Worm (Caenorhabditis elegans): Measurements from ENCODE around the gene F20B6.5.
A peak's percentile ranks its signal among the peaks of the same experiment; 100 is the strongest.

F20B6.5 gene

DNA sequence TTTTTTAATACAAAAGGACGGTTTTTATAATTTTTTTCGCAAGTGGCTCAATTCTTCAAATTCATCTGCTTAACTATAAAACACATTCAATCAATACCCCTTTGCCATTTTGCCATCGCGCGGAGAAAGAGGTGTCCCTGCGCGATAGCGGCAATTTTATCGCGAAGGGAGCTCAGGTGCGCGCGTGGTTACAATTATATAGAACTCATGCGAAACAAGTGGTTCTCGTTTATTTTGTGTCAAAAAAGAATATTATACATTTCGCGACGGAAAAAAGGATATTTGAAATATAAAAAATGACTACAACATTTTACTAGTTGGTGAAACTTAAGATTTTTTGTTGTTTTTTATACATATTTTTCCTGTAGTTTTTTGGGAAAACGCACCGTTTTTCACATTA is 9.4 kb upstream of the F20B6.5 start (continued):
- TF ChIP-seq ceh-30 (tag; optimal IDR thresholded peaks at IDR 0.05) (peak; percentile 78), hlh-13 (GFP tag; optimal IDR thresholded peaks at IDR 0.05) (peak; percentile 65), ceh-18 (tag; optimal IDR thresholded peaks at IDR 0.05) (peak; percentile 99), sox-2 (GFP tag; IDR thresholded peaks at IDR 0.05) (peak; percentile 80), syd-9 (tag; optimal IDR thresholded peaks at IDR 0.05) (peak; percentile 83), pat-9 (tag; optimal IDR thresholded peaks at IDR 0.05) (peak; percentile 72), ceh-24 (tag; optimal IDR thresholded peaks at IDR 0.05) (no peak), madf-2 (tag; optimal IDR thresholded peaks at IDR 0.05) (peak; percentile 67), ceh-2 (tag; optimal IDR thresholded peaks at IDR 0.05) (peak; percentile 89), elt-4 (tag; optimal IDR thresholded peaks at IDR 0.05) (no peak), lim-6 (tag; optimal IDR thresholded peaks at IDR 0.05) (peak; percentile 42), eyg-1 (tag; optimal IDR thresholded peaks at IDR 0.05) (peak; percentile 73), unc-42 (tag; optimal IDR thresholded peaks at IDR 0.05) (peak; percentile 95), pros-1 (tag; optimal IDR thresholded peaks at IDR 0.05) (peak; percentile 94), npax-4 (tag; optimal IDR thresholded peaks at IDR 0.05) (peak; percentile 41), tbx-7 (tag; optimal IDR thresholded peaks at IDR 0.05) (peak; percentile 66), hlh-8 (tag; optimal IDR thresholded peaks at IDR 0.05) (peak; percentile 79), dve-1 (tag; optimal IDR thresholded peaks at IDR 0.05) (peak; percentile 95), odd-2 (tag; optimal IDR thresholded peaks at IDR 0.05) (peak; percentile 36), zip-5 (tag; optimal IDR thresholded peaks at IDR 0.05) (no peak), sdc-2 (tag; optimal IDR thresholded peaks at IDR 0.05) (peak; percentile 100), gmeb-2 (tag; optimal IDR thresholded peaks at IDR 0.05) (peak; percentile 63), unc-3 (GFP tag; conservative IDR thresholded peaks at IDR 0.05) (peak; percentile 68), unc-3 (tag; optimal IDR thresholded peaks at IDR 0.05) (peak; percentile 81), K09A11.1 (tag; optimal IDR thresholded peaks at IDR 0.05; ENCODE audit: insufficient read depth) (peak; percentile 85), ceh-19 (GFP tag; optimal IDR thresholded peaks at IDR 0.05) (peak; percentile 71), ets-4 (tag; optimal IDR thresholded peaks at IDR 0.05) (peak; percentile 52), nfya-1 (tag; optimal IDR thresholded peaks at IDR 0.05) (peak; percentile 98), K02D7.2 (tag; optimal IDR thresholded peaks at IDR 0.05) (no peak), T23F11.4 (GFP tag; optimal IDR thresholded peaks at IDR 0.05) (peak; percentile 67), pha-4 (tag; optimal IDR thresholded peaks at IDR 0.05) (no peak), hlh-15 (tag; optimal IDR thresholded peaks at IDR 0.05) (peak; percentile 16), sox-4 (tag; optimal IDR thresholded peaks at IDR 0.05) (peak; percentile 73), ceh-48 (tag; optimal IDR thresholded peaks at IDR 0.05) (peak; percentile 94), hlh-30 (tag; optimal IDR thresholded peaks at IDR 0.05; ENCODE audit: insufficient read depth) (peak; percentile 85), ceh-34 (tag; optimal IDR thresholded peaks at IDR 0.05) (peak; percentile 97), rnt-1 (tag; optimal IDR thresholded peaks at IDR 0.05) (peak; percentile 94), ceh-14 (tag; optimal IDR thresholded peaks at IDR 0.05) (peak; percentile 91), elt-2 (tag; optimal IDR thresholded peaks at IDR 0.05) (peak; percentile 76)

DNA sequence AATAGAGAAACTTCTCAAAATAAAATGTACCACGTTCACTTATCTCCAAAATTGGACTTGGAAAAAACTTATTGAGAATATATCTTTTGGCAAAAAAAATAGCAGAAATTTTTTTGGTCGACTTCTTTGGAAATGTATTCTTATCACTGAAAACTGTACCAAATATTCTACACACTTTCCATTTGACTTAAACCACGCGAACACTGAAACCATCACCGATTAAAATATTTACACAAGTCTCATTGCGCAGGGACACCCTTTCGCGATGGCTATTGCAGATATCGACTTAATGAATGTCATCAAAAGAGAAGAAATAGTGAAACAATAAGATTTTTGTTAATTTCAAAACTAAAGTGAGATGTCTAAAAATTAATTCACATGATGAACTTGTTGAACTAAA is 8.8 kb upstream of the F20B6.5 start:
- no peak for TF ChIP-seq C38D4.7 (GFP tag; optimal IDR thresholded peaks at IDR 0.05)
- no peak for TF ChIP-seq tbx-7 (tag; optimal IDR thresholded peaks at IDR 0.05)
- no peak for TF ChIP-seq fax-1 (tag; optimal IDR thresholded peaks at IDR 0.05)
- no peak for TF ChIP-seq ceh-2 (tag; optimal IDR thresholded peaks at IDR 0.05)
- TF ChIP-seq nfya-1 (tag; optimal IDR thresholded peaks at IDR 0.05) = no peak
- no peak for TF ChIP-seq lim-6 (tag; optimal IDR thresholded peaks at IDR 0.05)
- no peak for TF ChIP-seq F13H6.1 (tag; optimal IDR thresholded peaks at IDR 0.05)

Data from whole organism, late embryonic.